Fruit fly (Drosophila melanogaster) whole organism, embryonic: ENCODE results near the gene pix.

ENCODE experiments used
- Abd-B ChIP-seq: fragments of 200-800 bp; sonication (Bioruptor generic); optimal IDR thresholded peaks from 2 replicates; lab custom pipeline; 2018; ENCODE audit warnings: missing biosample characterization, mild to moderate bottlenecking, missing genetic modification characterization, moderate library complexity
- CG10654 ChIP-seq: fragments of 200-800 bp; sonication (Bioruptor generic); optimal IDR thresholded peaks from 2 replicates; lab custom pipeline; 2016; ENCODE audit warnings: missing biosample characterization, missing genetic modification characterization
- CG12219 ChIP-seq: fragments of 200-800 bp; sonication (Bioruptor generic); optimal IDR thresholded peaks from 3 replicates; lab custom pipeline; 2018; ENCODE audit warnings: missing biosample characterization, mild to moderate bottlenecking, missing genetic modification characterization
- CG12942 ChIP-seq: fragments of 200-800 bp; sonication (Bioruptor generic); optimal IDR thresholded peaks from 3 replicates; lab custom pipeline; 2016; ENCODE audit warnings: missing biosample characterization, missing genetic modification characterization
- CG13424 ChIP-seq: fragments of 200-800 bp; sonication (Bioruptor generic); optimal IDR thresholded peaks from 2 replicates; lab custom pipeline; 2019; ENCODE audit warnings: missing biosample characterization, mild to moderate bottlenecking, missing genetic modification characterization, moderate library complexity
- CG15073 ChIP-seq: fragments of 200-800 bp; sonication (Bioruptor generic); optimal IDR thresholded peaks from 2 replicates; lab custom pipeline; 2016; ENCODE audit warnings: missing biosample characterization, missing genetic modification characterization
- CG15514 ChIP-seq: fragments of 200-800 bp; sonication (Bioruptor generic); optimal IDR thresholded peaks from 3 replicates; lab custom pipeline; 2017; ENCODE audit warnings: missing biosample characterization, missing genetic modification characterization, mild to moderate bottlenecking, moderate library complexity, missing genetic modification reagents
- CG16813 ChIP-seq: fragments of 200-800 bp; sonication (Bioruptor generic); IDR thresholded peaks from 3 replicates; pipeline ENCODE4 v1.3.6; 2022; ENCODE audit warnings: missing biosample characterization, missing genetic modification characterization; ENCODE audit not compliant: partially characterized antibody
- CG17385 ChIP-seq: fragments of 200-800 bp; sonication (Bioruptor generic); optimal IDR thresholded peaks from 3 replicates; lab custom pipeline; 2018; ENCODE audit warnings: missing biosample characterization, mild to moderate bottlenecking, missing genetic modification characterization
- CG17829 ChIP-seq: fragments of 200-800 bp; optimal IDR thresholded peaks from 2 replicates; lab custom pipeline; 2019; ENCODE audit warnings: missing biosample characterization, mild to moderate bottlenecking, missing genetic modification characterization, moderate library complexity
- CG2116 ChIP-seq: fragments of 200-800 bp; sonication (Bioruptor generic); optimal IDR thresholded peaks from 3 replicates; lab custom pipeline; 2018; ENCODE audit warnings: missing biosample characterization, mild to moderate bottlenecking, missing genetic modification characterization
- CG31365 ChIP-seq: fragments of 200-800 bp; sonication (Bioruptor generic); optimal IDR thresholded peaks from 2 replicates; lab custom pipeline; 2018; ENCODE audit warnings: missing biosample characterization, mild to moderate bottlenecking, missing genetic modification characterization
- CG3163 ChIP-seq: fragments of 200-800 bp; sonication (Bioruptor generic); optimal IDR thresholded peaks from 3 replicates; lab custom pipeline; 2016; ENCODE audit warnings: missing biosample characterization, missing genetic modification characterization
- CG42726 ChIP-seq: fragments of 200-800 bp; sonication (Bioruptor generic); IDR thresholded peaks from 2 replicates; pipeline ENCODE4 v1.3.6; 2022; ENCODE audit warnings: missing biosample characterization, missing genetic modification characterization; ENCODE audit not compliant: partially characterized antibody
- CG43689 ChIP-seq: fragments of 200-800 bp; sonication (Bioruptor generic); IDR thresholded peaks from 2 replicates; pipeline ENCODE4 v1.3.6; 2022; ENCODE audit warnings: missing biosample characterization, missing genetic modification characterization
- CG4404 ChIP-seq: fragments of 200-800 bp; sonication (Bioruptor generic); IDR thresholded peaks from 2 replicates; pipeline ENCODE4 v1.3.6; 2022; ENCODE audit warnings: missing biosample characterization, missing genetic modification characterization
- CG5180 ChIP-seq: fragments of 200-800 bp; sonication (Bioruptor generic); optimal IDR thresholded peaks from 3 replicates; lab custom pipeline; 2017; ENCODE audit warnings: missing biosample characterization, missing genetic modification characterization, mild to moderate bottlenecking, moderate library complexity, missing genetic modification reagents
- CG5245 ChIP-seq: fragments of 200-800 bp; sonication (Bioruptor generic); optimal IDR thresholded peaks from 3 replicates; lab custom pipeline; 2016; ENCODE audit warnings: missing biosample characterization, missing genetic modification characterization
- CG6272 ChIP-seq: fragments of 200-800 bp; sonication (Bioruptor generic); IDR thresholded peaks from 2 replicates; pipeline ENCODE4 v1.3.6; 2022; ENCODE audit warnings: missing biosample characterization, missing genetic modification characterization
- CG8944 ChIP-seq: fragments of 200-800 bp; sonication (Bioruptor generic); optimal IDR thresholded peaks from 3 replicates; lab custom pipeline; 2016; ENCODE audit warnings: missing biosample characterization, missing genetic modification characterization
- Deaf1 ChIP-seq: fragments of 200-800 bp; optimal IDR thresholded peaks from 3 replicates; lab custom pipeline; 2019; ENCODE audit warnings: missing biosample characterization, mild to moderate bottlenecking, missing genetic modification characterization, moderate library complexity
- Dfd ChIP-seq, 2 experiments: fragments of >200 bp; optimal IDR thresholded peaks; 2 replicates each; lab custom pipeline; 2017; ENCODE audit warnings: missing biosample characterization in 2 of 2, missing genetic modification characterization in 2 of 2
- Dref ChIP-seq: fragments of 200-800 bp; sonication (Bioruptor generic); IDR thresholded peaks from 2 replicates; pipeline ENCODE4 v1.3.6; 2022; ENCODE audit warnings: missing biosample characterization, missing genetic modification characterization
- Elba2 ChIP-seq: fragments of 200-800 bp; sonication (Bioruptor generic); optimal IDR thresholded peaks from 3 replicates; lab custom pipeline; 2016; ENCODE audit warnings: missing biosample characterization, missing genetic modification characterization
- GATAe ChIP-seq: fragments of 200-800 bp; sonication (Bioruptor generic); conservative IDR thresholded peaks from 2 replicates; pipeline ENCODE4 v1.3.6; 2022; ENCODE audit warnings: missing biosample characterization, missing genetic modification characterization
- H15 ChIP-seq: fragments of 200-800 bp; sonication (Bioruptor generic); IDR thresholded peaks from 3 replicates; pipeline ENCODE4 v1.3.6; 2022; ENCODE audit warnings: missing biosample characterization, missing genetic modification characterization
- Lim3 ChIP-seq: fragments of 200-800 bp; sonication (Bioruptor generic); IDR thresholded peaks from 2 replicates; pipeline ENCODE4 v1.3.6; 2022; ENCODE audit warnings: missing biosample characterization, missing genetic modification characterization
- MTF-1 ChIP-seq: fragments of 200-800 bp; sonication (Bioruptor generic); optimal IDR thresholded peaks from 2 replicates; lab custom pipeline; 2018; ENCODE audit warnings: missing biosample characterization, mild to moderate bottlenecking, missing genetic modification characterization, borderline replicate concordance
- Mes4 ChIP-seq: fragments of 200-800 bp; sonication (Bioruptor generic); optimal IDR thresholded peaks from 2 replicates; lab custom pipeline; 2016; ENCODE audit warnings: missing biosample characterization, missing genetic modification characterization
- Mrtf ChIP-seq: fragments of 200-800 bp; sonication (Bioruptor generic); IDR thresholded peaks from 3 replicates; pipeline ENCODE4 v1.3.6; 2022; ENCODE audit warnings: missing biosample characterization, missing genetic modification characterization
- PHDP ChIP-seq: fragments of 200-800 bp; sonication (Bioruptor generic); optimal IDR thresholded peaks from 3 replicates; lab custom pipeline; 2018; ENCODE audit warnings: missing biosample characterization, mild to moderate bottlenecking, missing genetic modification characterization, moderate library complexity
- Xbp1 ChIP-seq: fragments of 200-800 bp; sonication (Bioruptor generic); optimal IDR thresholded peaks from 3 replicates; lab custom pipeline; 2016; ENCODE audit warnings: missing biosample characterization, mild to moderate bottlenecking, missing genetic modification characterization
- YL-1 ChIP-seq: fragments of 200-800 bp; sonication (Bioruptor generic); optimal IDR thresholded peaks from 3 replicates; lab custom pipeline; 2017; ENCODE audit warnings: missing biosample characterization, mild to moderate bottlenecking, missing genetic modification characterization
- ci ChIP-seq: fragments of 200-800 bp; sonication (Bioruptor generic); IDR thresholded peaks from 3 replicates; pipeline ENCODE4 v1.3.6; 2022; ENCODE audit warnings: missing biosample characterization, missing genetic modification characterization
- crp ChIP-seq, 2 experiments: fragments of 200-800 bp; sonication (Bioruptor generic); optimal IDR thresholded peaks; 2 replicates in 1 of 2; 3 replicates in 1 of 2; lab custom pipeline; 2017; ENCODE audit warnings: missing biosample characterization in 2 of 2, missing genetic modification characterization in 2 of 2, mild to moderate bottlenecking in 1 of 2, moderate library complexity in 1 of 2
- fd96Cb ChIP-seq: fragments of 200-800 bp; sonication (Bioruptor generic); optimal IDR thresholded peaks from 2 replicates; lab custom pipeline; 2018; ENCODE audit warnings: missing biosample characterization, mild to moderate bottlenecking, missing genetic modification characterization, moderate library complexity
- gcm2 ChIP-seq: fragments of 200-800 bp; sonication (Bioruptor generic); optimal IDR thresholded peaks from 2 replicates; lab custom pipeline; 2016; ENCODE audit warnings: missing biosample characterization, missing genetic modification characterization
- gsb ChIP-seq: fragments of 200-800 bp; sonication (Bioruptor generic); IDR thresholded peaks from 2 replicates; pipeline ENCODE4 v1.3.6; 2022; ENCODE audit warnings: missing biosample characterization, missing genetic modification characterization
- hbn ChIP-seq: fragments of 200-800 bp; sonication (Bioruptor generic); IDR thresholded peaks from 2 replicates; pipeline ENCODE4 v1.3.6; 2022; ENCODE audit warnings: missing biosample characterization, missing genetic modification characterization; ENCODE audit not compliant: partially characterized antibody
- kay ChIP-seq: fragments of 200-800 bp; sonication (Bioruptor generic); optimal IDR thresholded peaks from 2 replicates; lab custom pipeline; 2016; ENCODE audit warnings: missing biosample characterization, missing genetic modification characterization
- lilli ChIP-seq: fragments of 200-800 bp; sonication (Bioruptor generic); optimal IDR thresholded peaks from 3 replicates; lab custom pipeline; 2016; ENCODE audit warnings: missing biosample characterization, missing genetic modification characterization
- lov ChIP-seq, 2 experiments: fragments of 200-800 bp in 1 of 2; fragments of >200 bp in 1 of 2; sonication (Bioruptor generic) in 1 of 2; IDR thresholded peaks in 1 of 2; optimal IDR thresholded peaks in 1 of 2; 2 replicates in 1 of 2; 3 replicates in 1 of 2; pipeline versions ENCODE4 v1.3.6 to Lab custom; 2017 to 2022; ENCODE audit warnings: missing biosample characterization in 1 of 2, missing genetic modification characterization in 1 of 2
- nmo ChIP-seq: fragments of 200-800 bp; sonication (Bioruptor generic); optimal IDR thresholded peaks from 2 replicates; lab custom pipeline; 2018; ENCODE audit warnings: missing biosample characterization, mild to moderate bottlenecking, missing genetic modification characterization, moderate library complexity
- peb ChIP-seq: fragments of 200-800 bp; sonication (Bioruptor generic); IDR thresholded peaks from 2 replicates; pipeline ENCODE4 v1.3.6; 2022; ENCODE audit warnings: missing biosample characterization, missing genetic modification characterization
- psq ChIP-seq: fragments of 200-800 bp; sonication (Bioruptor generic); optimal IDR thresholded peaks from 2 replicates; lab custom pipeline; 2017; ENCODE audit warnings: missing biosample characterization, missing genetic modification characterization
- slbo ChIP-seq: fragments of 200-800 bp; sonication (Bioruptor generic); IDR thresholded peaks from 2 replicates; pipeline ENCODE4 v1.3.6; 2022; ENCODE audit warnings: missing biosample characterization, missing genetic modification characterization
- slp2 ChIP-seq: fragments of 200-800 bp; sonication (Bioruptor generic); optimal IDR thresholded peaks from 2 replicates; lab custom pipeline; 2016; ENCODE audit warnings: missing biosample characterization, missing genetic modification characterization
- tll ChIP-seq, 2 experiments: fragments of 200-800 bp in 1 of 2; fragments of >200 bp in 1 of 2; sonication (Bioruptor generic) in 1 of 2; optimal IDR thresholded peaks; 2 replicates each; lab custom pipeline; 2017 to 2019; ENCODE audit warnings: missing biosample characterization in 2 of 2, missing genetic modification characterization in 2 of 2, mild to moderate bottlenecking in 1 of 2, moderate library complexity in 1 of 2
- unc-4 ChIP-seq: fragments of 200-800 bp; sonication (Bioruptor generic); IDR thresholded peaks from 2 replicates; pipeline ENCODE4 v1.3.6; 2022; ENCODE audit warnings: missing biosample characterization, missing genetic modification characterization; ENCODE audit not compliant: partially characterized antibody
- vvl ChIP-seq: fragments of 200-800 bp; sonication (Bioruptor generic); IDR thresholded peaks from 2 replicates; pipeline ENCODE4 v1.3.6; 2022; ENCODE audit warnings: missing biosample characterization, missing genetic modification characterization
- zf30C ChIP-seq: fragments of 200-800 bp; sonication (Bioruptor generic); optimal IDR thresholded peaks from 3 replicates; lab custom pipeline; 2018; ENCODE audit warnings: missing biosample characterization, mild to moderate bottlenecking, missing genetic modification characterization

Gene pix

dm6 chr3L:8925679-8926078 lies 48.9 kb downstream of the pix start (continued):
- peak; percentile 5 for TF ChIP-seq PHDP (tag; lab: Kevin White, UChicago)
- TF ChIP-seq hbn = no peak
- TF ChIP-seq slbo (GFP tag; lab: Robert Waterston, UW) = no peak
- no peak for TF ChIP-seq Dfd (GFP tag; optimal IDR thresholded peaks at IDR 0.05; lab: Kevin White, UChicago)
- TF ChIP-seq unc-4 (GFP tag; lab: Robert Waterston, UW) = no peak
- TF ChIP-seq vvl (GFP tag; lab: Robert Waterston, UW) = 0 out of 2 replicates have a peak, but pooled peaks have one; percentile 14
- TF ChIP-seq CG17829 = no peak
- no peak for TF ChIP-seq nmo (GFP tag; lab: Kevin White, UChicago)
- TF ChIP-seq CG42726 (GFP tag; lab: Robert Waterston, UW) = no peak
- TF ChIP-seq CG16813 (GFP tag; lab: Robert Waterston, UW) = no peak
- no peak for TF ChIP-seq slp2 (GFP tag; lab: Kevin White, UChicago)
- no peak for TF ChIP-seq lilli (GFP tag; lab: Kevin White, UChicago)
- TF ChIP-seq Elba2 (GFP tag; lab: Kevin White, UChicago) = no peak
- no peak for TF ChIP-seq CG6272 (GFP tag; lab: Robert Waterston, UW)
- TF ChIP-seq Abd-B (GFP tag; lab: Kevin White, UChicago) = no peak
- no peak for TF ChIP-seq H15 (GFP tag; lab: Robert Waterston, UW)
- no peak for TF ChIP-seq CG43689
- TF ChIP-seq CG2116 (GFP tag; lab: Kevin White, UChicago) = peak; percentile 17
- TF ChIP-seq CG4404 (GFP tag; lab: Robert Waterston, UW) = no peak
- no peak for TF ChIP-seq Lim3
- TF ChIP-seq psq (GFP tag; lab: Kevin White, UChicago) = no peak
- no peak for TF ChIP-seq kay (GFP tag; lab: Kevin White, UChicago)
- peak; percentile 27 for TF ChIP-seq CG12219 (GFP tag; lab: Kevin White, UChicago)
- TF ChIP-seq GATAe = no peak
- no peak for TF ChIP-seq CG15073 (GFP tag; lab: Kevin White, UChicago)
- TF ChIP-seq tll (GFP tag; optimal IDR thresholded peaks at IDR 0.05; lab: Kevin White, UChicago) = no peak
- TF ChIP-seq gsb = no peak
- peak; percentile 9 for TF ChIP-seq CG5180
- TF ChIP-seq CG31365 (tag; lab: Kevin White, UChicago) = peak; percentile 5
- TF ChIP-seq MTF-1 (GFP tag; lab: Kevin White, UChicago) = peak; percentile 10
- TF ChIP-seq CG15514 (GFP tag; lab: Kevin White, UChicago) = no peak
- peak; percentile 23 for TF ChIP-seq CG13424 (tag; lab: Kevin White, UChicago)
- TF ChIP-seq crp (GFP tag; optimal IDR thresholded peaks at IDR 0.05; lab: Kevin White, UChicago) = no peak
- TF ChIP-seq CG5245 (GFP tag; lab: Kevin White, UChicago) = no peak
- no peak for TF ChIP-seq CG12942 (GFP tag; lab: Kevin White, UChicago)
- no peak for TF ChIP-seq CG10654 (GFP tag; lab: Kevin White, UChicago)
- TF ChIP-seq CG8944 (GFP tag; lab: Kevin White, UChicago) = no peak
- TF ChIP-seq ci (GFP tag; lab: Robert Waterston, UW) = peak; percentile 75
- TF ChIP-seq gcm2 (GFP tag; lab: Kevin White, UChicago) = no peak
- no peak for TF ChIP-seq CG17385 (GFP tag; lab: Kevin White, UChicago)
- TF ChIP-seq Xbp1 (GFP tag; lab: Kevin White, UChicago) = no peak
- no peak for TF ChIP-seq lov (optimal IDR thresholded peaks at IDR 0.05; lab: Kevin White, UChicago)
- no peak for TF ChIP-seq lov (GFP tag; IDR thresholded peaks at IDR 0.05; lab: Robert Waterston, UW)
- TF ChIP-seq fd96Cb (tag; lab: Kevin White, UChicago) = no peak
- TF ChIP-seq Deaf1 (tag; lab: Kevin White, UChicago) = no peak
- TF ChIP-seq Mes4 = peak; percentile 35
- TF ChIP-seq YL-1 (GFP tag; lab: Kevin White, UChicago) = no peak
- TF ChIP-seq Mrtf (GFP tag; lab: Robert Waterston, UW) = no peak
- TF ChIP-seq Dref (GFP tag; lab: Robert Waterston, UW) = no peak
- TF ChIP-seq peb (GFP tag; lab: Robert Waterston, UW) = no peak
- TF ChIP-seq CG3163 = no peak
- TF ChIP-seq zf30C = no peak
